Fruit fly (Drosophila melanogaster) whole organism, adult: ENCODE data around the gene amd.

Experiments
- CG11617 ChIP-seq: fragments of 200-800 bp; sonication (Bioruptor generic); optimal IDR thresholded peaks from 2 replicates; lab custom pipeline; 2017; ENCODE audit warnings: mild to moderate bottlenecking, missing biosample characterization, missing genetic modification reagents, missing genetic modification characterization
- CG12768 ChIP-seq: fragments of 200-800 bp; sonication (Bioruptor generic); optimal IDR thresholded peaks from 2 replicates; lab custom pipeline; 2017; ENCODE audit warnings: missing biosample characterization, missing genetic modification characterization, mild to moderate bottlenecking, moderate library complexity, missing genetic modification reagents
- CG14711 ChIP-seq: fragments of 200-800 bp; sonication (Bioruptor generic); optimal IDR thresholded peaks from 2 replicates; lab custom pipeline; 2018; ENCODE audit warnings: missing biosample characterization, mild to moderate bottlenecking, missing genetic modification characterization, moderate library complexity
- CG1620 ChIP-seq: fragments of 200-800 bp; sonication (Bioruptor generic); optimal IDR thresholded peaks from 2 replicates; lab custom pipeline; 2016; ENCODE audit warnings: missing biosample characterization, missing genetic modification characterization
- CG33017 ChIP-seq: fragments of 200-800 bp; sonication (Bioruptor generic); optimal IDR thresholded peaks from 2 replicates; lab custom pipeline; 2018; ENCODE audit warnings: missing biosample characterization, mild to moderate bottlenecking, missing genetic modification characterization, moderate library complexity
- CG5204 ChIP-seq: fragments of 200-800 bp; sonication (Bioruptor generic); optimal IDR thresholded peaks from 2 replicates; lab custom pipeline; 2016; ENCODE audit warnings: missing biosample characterization, missing genetic modification characterization
- CG7045 ChIP-seq: fragments of 200-800 bp; sonication (Bioruptor generic); optimal IDR thresholded peaks from 2 replicates; lab custom pipeline; 2017; ENCODE audit warnings: missing biosample characterization, mild to moderate bottlenecking, missing genetic modification characterization
- CG7101 ChIP-seq: fragments of 200-800 bp; sonication (Bioruptor generic); optimal IDR thresholded peaks from 2 replicates; lab custom pipeline; 2018; ENCODE audit warnings: missing biosample characterization, mild to moderate bottlenecking, missing genetic modification characterization, moderate library complexity
- Clk ChIP-seq: fragments of 200-800 bp; sonication (Bioruptor generic); optimal IDR thresholded peaks from 2 replicates; lab custom pipeline; 2017; ENCODE audit warnings: missing biosample characterization, missing genetic modification characterization
- Crg-1 ChIP-seq: fragments of 200-800 bp; sonication (Bioruptor generic); optimal IDR thresholded peaks from 2 replicates; lab custom pipeline; 2016; ENCODE audit warnings: missing biosample characterization, missing genetic modification characterization
- Hr96 ChIP-seq: fragments of 200-800 bp; sonication (Bioruptor generic); optimal IDR thresholded peaks from 2 replicates; lab custom pipeline; 2016; ENCODE audit warnings: missing biosample characterization, missing genetic modification characterization
- Mnt ChIP-seq: fragments of 200-800 bp; sonication (Bioruptor generic); optimal IDR thresholded peaks from 2 replicates; lab custom pipeline; 2016; ENCODE audit warnings: missing biosample characterization, mild to moderate bottlenecking, missing genetic modification characterization
- bab1 ChIP-seq: fragments of 200-800 bp; sonication (Bioruptor generic); optimal IDR thresholded peaks from 3 replicates; lab custom pipeline; 2019; ENCODE audit warnings: missing biosample characterization, mild to moderate bottlenecking, missing genetic modification characterization, moderate library complexity
- cic ChIP-seq: fragments of 200-800 bp; sonication (Bioruptor generic); optimal IDR thresholded peaks from 2 replicates; lab custom pipeline; 2017; ENCODE audit warnings: missing biosample characterization, mild to moderate bottlenecking, missing genetic modification characterization, moderate library complexity
- cnc ChIP-seq, 2 experiments: fragments of >200 bp; optimal IDR thresholded peaks; 2 replicates each; lab custom pipeline; 2017
- kay ChIP-seq: fragments of 200-800 bp; sonication (Bioruptor generic); peaks from one replicate; lab custom pipeline; 2016; ENCODE audit warnings: missing biosample characterization, missing genetic modification characterization, borderline replicate concordance
- ovo ChIP-seq: fragments of 200-800 bp; sonication (Bioruptor generic); optimal IDR thresholded peaks from 2 replicates; lab custom pipeline; 2016; ENCODE audit warnings: missing biosample characterization, missing genetic modification characterization
- pad ChIP-seq: fragments of 200-800 bp; sonication (Bioruptor generic); optimal IDR thresholded peaks from 3 replicates; lab custom pipeline; 2017; ENCODE audit warnings: missing biosample characterization, missing genetic modification characterization, mild to moderate bottlenecking, moderate library complexity, missing genetic modification reagents
- tj ChIP-seq: fragments of 200-800 bp; sonication (Bioruptor generic); optimal IDR thresholded peaks from 3 replicates; lab custom pipeline; 2017; ENCODE audit warnings: missing biosample characterization, mild to moderate bottlenecking, missing genetic modification characterization, moderate library complexity
- toe ChIP-seq: fragments of 200-800 bp; sonication (Bioruptor generic); optimal IDR thresholded peaks from 2 replicates; lab custom pipeline; 2016; ENCODE audit warnings: missing biosample characterization, missing genetic modification characterization

Gene amd

dm6 chr2L:19159552-19160406, 49.8 kb downstream of the amd start:
- TF ChIP-seq CG12768 = no peak
- peak; percentile 75 for TF ChIP-seq kay
- peak; percentile 51 for TF ChIP-seq tj (GFP tag; lab: Kevin White, UChicago)

DNA sequence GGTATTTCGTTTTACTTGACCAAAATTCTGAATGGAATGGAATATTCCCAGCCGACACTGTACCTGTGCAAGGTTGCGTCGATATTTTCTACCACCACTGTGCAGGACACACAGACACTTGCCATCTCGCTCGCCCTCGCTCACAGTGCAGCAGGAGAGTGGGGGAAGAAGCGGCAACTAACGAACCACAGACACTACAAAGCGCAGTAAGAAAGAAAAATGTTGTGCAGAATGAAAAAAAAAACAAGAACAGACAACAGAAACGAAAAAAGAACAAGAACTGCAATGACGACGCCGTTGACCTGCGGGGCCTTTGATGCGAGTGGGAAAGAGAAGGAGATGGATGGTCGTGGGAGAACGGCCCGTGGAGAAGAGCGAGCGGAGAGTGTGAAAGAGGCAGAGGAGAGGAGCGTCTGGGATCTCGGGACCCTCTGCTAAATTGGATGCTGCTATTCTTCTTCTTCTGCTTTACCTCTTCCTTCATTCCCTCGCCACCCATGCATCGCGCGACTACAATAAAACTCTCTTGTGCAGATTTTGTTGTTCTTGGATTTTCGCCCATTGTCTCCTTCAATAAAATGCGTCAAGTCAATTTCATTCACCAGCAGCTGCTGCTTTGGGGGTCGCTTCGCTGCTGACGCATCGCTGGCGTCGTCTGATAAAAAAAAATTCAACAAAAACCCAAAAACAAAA, 51.5 kb downstream of the amd start:
- TF ChIP-seq cic (GFP tag; lab: Kevin White, UChicago) (no peak), CG7045 (peak; percentile 24)

dm6 chr2L:19162330-19163100, 52.6 kb downstream of the amd start:
- TF ChIP-seq CG7101 (tag; lab: Kevin White, UChicago) (no peak), ovo (GFP tag; lab: Kevin White, UChicago) (no peak), CG7045 (no peak), CG5204 (no peak), tj (GFP tag; lab: Kevin White, UChicago) (no peak), Crg-1 (GFP tag; lab: Kevin White, UChicago) (no peak), Clk (no peak), kay (no peak), Mnt (GFP tag; lab: Kevin White, UChicago) (no peak), pad (GFP tag; lab: Kevin White, UChicago) (no peak), CG1620 (GFP tag; lab: Kevin White, UChicago) (no peak), Hr96 (no peak), CG14711 (no peak), CG33017 (tag; lab: Kevin White, UChicago) (no peak)

dm6 chr2L:19163143-19163974, 53.4 kb downstream of the amd start:
- TF ChIP-seq Clk (no peak), ovo (GFP tag; lab: Kevin White, UChicago) (no peak), CG12768 (no peak), Mnt (GFP tag; lab: Kevin White, UChicago) (no peak), CG7045 (no peak), Hr96 (no peak), tj (GFP tag; lab: Kevin White, UChicago) (no peak), CG14711 (no peak), pad (GFP tag; lab: Kevin White, UChicago) (no peak), CG11617 (no peak), kay (no peak), cnc (optimal IDR thresholded peaks at IDR 0.05; lab: Kevin White, UChicago) (no peak), CG7101 (tag; lab: Kevin White, UChicago) (no peak), bab1 (GFP tag; lab: Kevin White, UChicago) (no peak), CG1620 (GFP tag; lab: Kevin White, UChicago) (no peak), cic (GFP tag; lab: Kevin White, UChicago) (no peak), CG33017 (tag; lab: Kevin White, UChicago) (no peak), toe (GFP tag; lab: Kevin White, UChicago) (no peak)
